Worm (Caenorhabditis elegans) whole organism, L1 larva: ENCODE data around the gene fkh-3.

ENCODE experiments used
- C04F5.9 ChIP-seq: sonication (generic microtip); optimal IDR thresholded peaks from 2 replicates; lab custom pipeline; 2016; ENCODE audit warnings: missing genetic modification characterization, missing compliant biosample characterization
- C16A3.4 ChIP-seq: fragments of 150-350 bp; optimal IDR thresholded peaks from 2 replicates; lab custom pipeline; 2014; ENCODE audit warnings: missing biosample characterization, missing genetic modification characterization
- alr-1 ChIP-seq: fragments of 200-800 bp; sonication (Bioruptor generic); optimal IDR thresholded peaks from 2 replicates; lab custom pipeline; 2018; ENCODE audit warnings: borderline replicate concordance, mild to moderate bottlenecking, missing genetic modification characterization, missing compliant biosample characterization
- blmp-1 ChIP-seq: fragments of 150-350 bp; optimal IDR thresholded peaks from 2 replicates; lab custom pipeline; 2014; ENCODE audit warnings: missing biosample characterization, missing genetic modification characterization
- ceh-8 ChIP-seq: fragments of 200-800 bp; sonication (Bioruptor generic); optimal IDR thresholded peaks from 2 replicates; lab custom pipeline; 2018; ENCODE audit warnings: mild to moderate bottlenecking, missing genetic modification characterization, moderate library complexity, missing compliant biosample characterization
- dpl-1 ChIP-seq, 3 experiments: fragments of 150-350 bp in 2 of 3; sonication (generic microtip) in 1 of 3; optimal IDR thresholded peaks; 2 replicates each; lab custom pipeline; 2014 to 2017; ENCODE audit warnings: missing biosample characterization in 3 of 3, missing genetic modification characterization in 3 of 3, missing genetic modification reagents in 3 of 3
- efl-1 ChIP-seq, 4 experiments: fragments of 150-350 bp; optimal IDR thresholded peaks in 3 of 4; peaks in 1 of 4; 1 replicate in 1 of 4; 2 replicates in 3 of 4; lab custom pipeline; 2014; ENCODE audit warnings: missing biosample characterization in 2 of 4, missing genetic modification characterization in 2 of 4, missing genetic modification reagents in 2 of 4
- efl-3 ChIP-seq: fragments of 200-800 bp; sonication (Bioruptor generic); optimal IDR thresholded peaks from 2 replicates; lab custom pipeline; 2018; ENCODE audit warnings: mild to moderate bottlenecking, missing genetic modification characterization, missing compliant biosample characterization
- egl-13 ChIP-seq: sonication (generic microtip); optimal IDR thresholded peaks from 2 replicates; lab custom pipeline; 2016; ENCODE audit warnings: missing genotype, missing genetic modification reagents, missing genetic modification characterization, missing compliant biosample characterization
- egl-27 ChIP-seq, 2 experiments: fragments of 150-350 bp in 1 of 2; sonication (generic microtip); optimal IDR thresholded peaks; 3 replicates each; lab custom pipeline; 2017 to 2018; ENCODE audit warnings: missing biosample characterization in 2 of 2, missing genetic modification characterization in 2 of 2, missing genetic modification reagents in 2 of 2
- elt-2 ChIP-seq: sonication (generic microtip); optimal IDR thresholded peaks from 2 replicates; lab custom pipeline; 2016; ENCODE audit warnings: missing genetic modification characterization, mild to moderate bottlenecking, inconsistent platforms, missing compliant biosample characterization, missing genetic modification reagents
- elt-3 ChIP-seq, 6 experiments: fragments of 150-350 bp in 1 of 6; sonication (generic microtip); optimal IDR thresholded peaks; 2 replicates each; lab custom pipeline; 2017 to 2018; ENCODE audit warnings: missing biosample characterization in 6 of 6, missing genetic modification characterization in 6 of 6, inconsistent platforms in 1 of 6
- fkh-10 ChIP-seq: sonication (generic microtip); optimal IDR thresholded peaks from 2 replicates; lab custom pipeline; 2017; ENCODE audit warnings: missing biosample characterization, missing genetic modification reagents, missing genetic modification characterization
- fkh-8 ChIP-seq: sonication (generic microtip); optimal IDR thresholded peaks from 2 replicates; lab custom pipeline; 2016; ENCODE audit warnings: mild to moderate bottlenecking, missing genetic modification characterization, missing compliant biosample characterization
- grh-1 ChIP-seq: fragments of 200-800 bp; sonication (Bioruptor generic); IDR thresholded peaks from 2 replicates; pipeline ENCODE4 v1.3.6; 2022; ENCODE audit warnings: missing genetic modification reagents, missing genetic modification characterization, missing compliant biosample characterization
- hlh-4 ChIP-seq: sonication (generic microtip); optimal IDR thresholded peaks from 2 replicates; lab custom pipeline; 2016; ENCODE audit warnings: mild to moderate bottlenecking, missing genetic modification characterization, missing compliant biosample characterization
- hpl-2 ChIP-seq: fragments of 150-350 bp; optimal IDR thresholded peaks from 2 replicates; lab custom pipeline; 2014; ENCODE audit warnings: missing biosample characterization, missing genetic modification reagents, missing genetic modification characterization
- irx-1 ChIP-seq: sonication (generic microtip); optimal IDR thresholded peaks from 2 replicates; lab custom pipeline; 2016; ENCODE audit warnings: missing genetic modification characterization, missing compliant biosample characterization
- lin-13 ChIP-seq: fragments of 150-350 bp; optimal IDR thresholded peaks from 2 replicates; lab custom pipeline; 2014; ENCODE audit warnings: missing biosample characterization, missing genetic modification reagents, missing genetic modification characterization
- lin-15B ChIP-seq: fragments of 150-350 bp; sonication (generic microtip); optimal IDR thresholded peaks from 3 replicates; lab custom pipeline; 2014; ENCODE audit warnings: missing biosample characterization, missing genetic modification characterization
- lin-39 ChIP-seq: fragments of 150-350 bp; optimal IDR thresholded peaks from 2 replicates; lab custom pipeline; 2014; ENCODE audit warnings: missing biosample characterization, missing genetic modification reagents, missing genetic modification characterization
- lir-3 ChIP-seq: sonication (generic microtip); optimal IDR thresholded peaks from 2 replicates; lab custom pipeline; 2016; ENCODE audit warnings: mild to moderate bottlenecking, missing genetic modification characterization, moderate library complexity, missing compliant biosample characterization; ENCODE audit not compliant: poor library complexity
- lsy-2 ChIP-seq, 2 experiments: fragments of 150-350 bp; optimal IDR thresholded peaks; 2 replicates each; lab custom pipeline; 2014; ENCODE audit warnings: missing biosample characterization in 2 of 2, missing genetic modification characterization in 2 of 2
- mab-9 ChIP-seq: fragments of 200-800 bp; sonication (Bioruptor generic); IDR thresholded peaks from 2 replicates; pipeline ENCODE4 v1.3.6; 2022; ENCODE audit warnings: missing genetic modification reagents, missing genetic modification characterization, missing compliant biosample characterization
- nhr-12 ChIP-seq: sonication (generic microtip); optimal IDR thresholded peaks from 2 replicates; lab custom pipeline; 2017; ENCODE audit warnings: missing biosample characterization, missing genetic modification characterization
- nhr-19 ChIP-seq: fragments of 200-800 bp; sonication (Bioruptor generic); conservative IDR thresholded peaks from 2 replicates; pipeline ENCODE4 v1.3.6; 2022; ENCODE audit warnings: missing genetic modification characterization, missing compliant biosample characterization
- nhr-237 ChIP-seq: fragments of 150-350 bp; optimal IDR thresholded peaks from 2 replicates; lab custom pipeline; 2014; ENCODE audit warnings: missing biosample characterization, missing genetic modification characterization
- nhr-28 ChIP-seq: fragments of 150-350 bp; optimal IDR thresholded peaks from 2 replicates; lab custom pipeline; 2014; ENCODE audit warnings: missing biosample characterization, missing genetic modification characterization
- nhr-47 ChIP-seq: sonication (generic microtip); optimal IDR thresholded peaks from 2 replicates; lab custom pipeline; 2016; ENCODE audit warnings: mild to moderate bottlenecking, missing genetic modification characterization, moderate library complexity, missing compliant biosample characterization
- nhr-71 ChIP-seq: sonication (generic microtip); optimal IDR thresholded peaks from 2 replicates; lab custom pipeline; 2016; ENCODE audit warnings: mild to moderate bottlenecking, missing genetic modification characterization, moderate library complexity, missing compliant biosample characterization
- nhr-76 ChIP-seq: sonication (generic microtip); optimal IDR thresholded peaks from 2 replicates; lab custom pipeline; 2017; ENCODE audit warnings: missing biosample characterization, missing genetic modification characterization
- nhr-85 ChIP-seq: sonication (generic microtip); peaks from one replicate; lab custom pipeline; 2016; ENCODE audit warnings: missing genetic modification characterization, inconsistent platforms, missing compliant biosample characterization
- nhr-90 ChIP-seq: sonication (generic microtip); optimal IDR thresholded peaks from 2 replicates; lab custom pipeline; 2016; ENCODE audit warnings: mild to moderate bottlenecking, missing genetic modification characterization, missing compliant biosample characterization; ENCODE audit not compliant: poor library complexity
- pag-3 ChIP-seq: sonication (generic microtip); optimal IDR thresholded peaks from 2 replicates; lab custom pipeline; 2017; ENCODE audit warnings: missing genetic modification characterization, mild to moderate bottlenecking, missing compliant biosample characterization, antibody characterized with exemption, borderline replicate concordance; ENCODE audit not compliant: insufficient read depth
- rnt-1 ChIP-seq: sonication (generic microtip); optimal IDR thresholded peaks from 2 replicates; lab custom pipeline; 2016; ENCODE audit warnings: mild to moderate bottlenecking, missing genetic modification characterization, moderate library complexity, missing compliant biosample characterization
- skn-1 ChIP-seq: fragments of 150-350 bp; optimal IDR thresholded peaks from 2 replicates; lab custom pipeline; 2014; ENCODE audit warnings: missing biosample characterization, missing genetic modification characterization
- snpc-4 ChIP-seq: fragments of 150-350 bp; optimal IDR thresholded peaks from 2 replicates; lab custom pipeline; 2014; ENCODE audit warnings: missing biosample characterization, missing genetic modification characterization
- snu-23 ChIP-seq: sonication (generic microtip); optimal IDR thresholded peaks from 2 replicates; lab custom pipeline; 2016; ENCODE audit warnings: missing genetic modification characterization, missing compliant biosample characterization
- swsn-7 ChIP-seq: sonication (generic microtip); optimal IDR thresholded peaks from 2 replicates; lab custom pipeline; 2016; ENCODE audit warnings: missing genetic modification characterization, missing compliant biosample characterization
- tlp-1 ChIP-seq: fragments of 150-350 bp; optimal IDR thresholded peaks from 2 replicates; lab custom pipeline; 2014; ENCODE audit warnings: missing biosample characterization, missing genetic modification characterization
- unc-62 ChIP-seq: fragments of 150-350 bp; optimal IDR thresholded peaks from 2 replicates; lab custom pipeline; 2014; ENCODE audit warnings: missing biosample characterization, missing genetic modification reagents, missing genetic modification characterization
- unc-98 ChIP-seq: fragments of 200-800 bp; sonication (Bioruptor generic); IDR thresholded peaks from 2 replicates; pipeline ENCODE4 v1.3.6; 2022; ENCODE audit warnings: missing genetic modification characterization, missing compliant biosample characterization
- zag-1 ChIP-seq: fragments of 150-350 bp; optimal IDR thresholded peaks from 2 replicates; lab custom pipeline; 2014; ENCODE audit warnings: missing biosample characterization, missing genetic modification characterization
- zip-4 ChIP-seq: fragments of 200-800 bp; sonication (Bioruptor generic); optimal IDR thresholded peaks from 2 replicates; lab custom pipeline; 2018; ENCODE audit warnings: mild to moderate bottlenecking, missing genetic modification characterization, moderate library complexity, missing compliant biosample characterization
- ztf-11 ChIP-seq, 2 experiments: sonication (generic microtip); optimal IDR thresholded peaks; 2 replicates each; lab custom pipeline; 2016 to 2017; ENCODE audit warnings: missing genetic modification characterization in 2 of 2, missing biosample characterization in 1 of 2, missing compliant biosample characterization in 1 of 2

fkh-3 gene

DNA sequence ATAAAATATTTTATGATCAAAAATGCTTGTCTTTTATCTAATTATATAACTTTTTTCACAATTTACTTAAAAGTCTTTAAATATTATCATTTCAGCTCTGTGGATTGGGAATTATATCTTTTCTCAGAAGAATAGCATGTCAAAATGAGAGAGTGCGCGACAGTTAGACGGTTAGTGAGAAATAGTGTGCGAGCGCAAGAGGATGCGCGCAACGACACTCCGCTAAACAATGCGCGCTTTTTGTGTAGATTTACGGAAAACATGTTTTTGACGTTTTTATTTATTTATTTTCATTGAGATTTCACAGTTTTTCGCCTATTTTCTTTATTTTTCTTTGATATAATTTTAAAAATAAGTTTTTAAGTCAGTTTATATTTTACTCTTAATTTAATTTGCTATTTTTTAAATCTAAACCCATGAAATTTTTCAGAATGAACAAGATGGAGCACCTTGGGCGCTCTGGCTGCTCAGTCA, 26.7 kb downstream of the fkh-3 start, which contains the start of gene F02C12.3 (continued):
- TF ChIP-seq egl-13 (tag; lab: Kevin White, UChicago) (peak; percentile 88), nhr-76 (tag; lab: Kevin White, UChicago) (no peak), egl-27 (tag; optimal IDR thresholded peaks at IDR 0.05; lab: Kevin White, UChicago) (peak in 1 of 2 experiments; percentile 42), ztf-11 (tag; optimal IDR thresholded peaks at IDR 0.05; lab: Kevin White, UChicago) (peak in 1 of 2 experiments; percentile 75), efl-1 (optimal IDR thresholded peaks at IDR 0.05; lab: Kevin White, UChicago) (peak; percentile 83 to 91), efl-1 (GFP tag; optimal IDR thresholded peaks at IDR 0.05 in 1 of 2; lab: Kevin White, UChicago) (peak; percentile 65 to 97), zag-1 (tag; lab: Kevin White, UChicago) (no peak), lsy-2 (tag; optimal IDR thresholded peaks at IDR 0.05; lab: Kevin White, UChicago) (peak; percentile 89 to 91), nhr-28 (tag; lab: Kevin White, UChicago) (no peak), pag-3 (tag; lab: Kevin White, UChicago) (peak; percentile 16), unc-62 (GFP tag; lab: Kevin White, UChicago) (no peak), skn-1 (tag; lab: Kevin White, UChicago) (peak; percentile 89), nhr-47 (tag; lab: Kevin White, UChicago) (peak; percentile 96), C16A3.4 (tag; lab: Kevin White, UChicago) (peak; percentile 79), tlp-1 (tag; lab: Kevin White, UChicago) (no peak), dpl-1 (GFP tag; optimal IDR thresholded peaks at IDR 0.05; lab: Kevin White, UChicago) (peak; percentile 59 to 68 (median 66)), efl-3 (GFP tag; lab: Kevin White, UChicago) (no peak), hlh-4 (tag; lab: Kevin White, UChicago) (no peak), nhr-237 (tag; lab: Kevin White, UChicago) (peak; percentile 66), lin-13 (GFP tag; lab: Kevin White, UChicago) (peak; percentile 78), nhr-85 (peak; percentile 97), elt-3 (tag; optimal IDR thresholded peaks at IDR 0.05; lab: Kevin White, UChicago) (peak in 3 of 6 experiments; percentile 17 to 89 (median 81)), snpc-4 (tag; lab: Kevin White, UChicago) (peak; percentile 73), grh-1 (peak; percentile 98), lin-15B (peak; percentile 82), fkh-10 (GFP tag; lab: Kevin White, UChicago) (no peak), rnt-1 (tag; lab: Kevin White, UChicago) (peak; percentile 91), C04F5.9 (peak; percentile 56), nhr-12 (tag; lab: Kevin White, UChicago) (no peak), elt-2 (tag; lab: Kevin White, UChicago) (peak; percentile 80), unc-98 (GFP tag; lab: Robert Waterston, UW) (peak; percentile 24; the same call in 1 of the 2 replicates), irx-1 (tag; lab: Kevin White, UChicago) (peak; percentile 88)
- TF ChIP-seq, all 84 proteins: peak for 62

DNA sequence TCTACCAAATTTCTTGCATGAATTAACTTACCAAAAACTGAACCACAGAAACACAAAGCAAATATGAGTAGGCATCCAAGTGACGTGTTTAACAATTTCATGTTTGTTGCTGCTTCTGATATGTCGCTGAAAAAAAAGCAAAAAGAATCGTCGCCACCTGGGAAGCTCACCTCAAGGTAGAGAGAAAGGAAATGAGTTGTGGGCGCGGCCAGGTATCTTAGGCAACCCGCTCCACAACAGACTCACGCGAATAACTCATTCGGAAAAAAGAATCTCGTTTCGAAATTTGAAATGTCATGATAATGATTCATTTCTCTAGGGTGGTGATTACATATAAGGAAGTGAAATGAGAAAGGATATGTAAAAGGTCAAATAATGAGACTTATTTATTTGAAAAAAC, 28.3 kb downstream of the fkh-3 start, which contains the start of gene irld-2:
irld-2 (minus strand) TSS at position 101 of the 400 bp plus-strand sequence.
- TF ChIP-seq mab-9 (GFP tag; lab: Robert Waterston, UW) (no peak), efl-1 (optimal IDR thresholded peaks at IDR 0.05; lab: Kevin White, UChicago) (no peak), efl-1 (GFP tag; optimal IDR thresholded peaks at IDR 0.05 in 1 of 2; lab: Kevin White, UChicago) (peak in 1 of 2 experiments; percentile 70), fkh-8 (tag; lab: Kevin White, UChicago) (peak; percentile 45)

DNA sequence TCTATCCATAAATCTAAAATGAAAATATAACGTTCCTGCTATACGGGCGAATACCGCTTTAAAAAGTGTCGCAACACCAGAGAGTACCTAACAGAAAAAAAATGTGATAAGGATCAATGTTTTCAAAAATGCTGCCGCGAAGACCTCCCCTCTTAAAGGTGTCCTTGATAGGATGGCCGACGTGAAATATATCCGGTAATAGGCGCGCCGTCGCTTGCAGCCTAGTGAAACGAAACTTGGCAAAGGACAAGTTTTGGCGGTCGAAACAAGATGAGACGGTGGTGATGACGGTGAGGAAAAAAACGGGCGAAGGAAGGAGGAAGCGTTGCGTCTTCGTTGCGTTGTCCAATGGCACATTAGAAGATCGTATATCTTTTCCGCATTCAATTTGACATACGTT, 34.4 kb downstream of the fkh-3 start:
- TF ChIP-seq nhr-47 (tag; lab: Kevin White, UChicago) (no peak), snu-23 (GFP tag; lab: Kevin White, UChicago) (peak; percentile 40), nhr-71 (tag; lab: Kevin White, UChicago) (peak; percentile 22), nhr-12 (tag; lab: Kevin White, UChicago) (no peak), lir-3 (tag; lab: Kevin White, UChicago) (no peak), zip-4 (GFP tag; lab: Kevin White, UChicago) (no peak), nhr-237 (tag; lab: Kevin White, UChicago) (no peak), ceh-8 (no peak), lin-13 (GFP tag; lab: Kevin White, UChicago) (no peak), grh-1 (peak; percentile 25; the same call in 1 of the 2 replicates), blmp-1 (peak; percentile 67), alr-1 (tag; lab: Kevin White, UChicago) (no peak), elt-2 (tag; lab: Kevin White, UChicago) (no peak), mab-9 (GFP tag; lab: Robert Waterston, UW) (no peak), nhr-90 (tag; lab: Kevin White, UChicago) (no peak), unc-62 (GFP tag; lab: Kevin White, UChicago) (no peak), egl-13 (tag; lab: Kevin White, UChicago) (no peak), lin-39 (tag; lab: Kevin White, UChicago) (no peak), swsn-7 (tag; lab: Kevin White, UChicago) (no peak), nhr-19 (GFP tag; lab: Robert Waterston, UW) (0 out of 2 replicates have a peak, but pooled peaks have one; percentile 28), hpl-2 (GFP tag; lab: Kevin White, UChicago) (no peak)
